Worm (Caenorhabditis elegans) whole organism, L4 larva: Measurements from ENCODE around the gene ZK662.2.

Experiments
- D1046.2 ChIP-seq: fragments of 200-800 bp; sonication (Bioruptor generic); IDR thresholded peaks from 2 replicates; pipeline ENCODE4 v1.3.6; 2022; ENCODE audit warnings: missing genetic modification characterization, missing compliant biosample characterization
- F10B5.3 ChIP-seq: sonication (generic microtip); optimal IDR thresholded peaks from 2 replicates; lab custom pipeline; 2016; ENCODE audit warnings: mild to moderate bottlenecking, missing genetic modification characterization, missing compliant biosample characterization
- F37D6.2 ChIP-seq: sonication (generic microtip); optimal IDR thresholded peaks from 2 replicates; lab custom pipeline; 2016; ENCODE audit warnings: mild to moderate bottlenecking, missing genetic modification characterization, missing compliant biosample characterization
- F49E8.2 ChIP-seq: sonication (generic microtip); optimal IDR thresholded peaks from 2 replicates; lab custom pipeline; 2016; ENCODE audit warnings: missing compliant biosample characterization, mild to moderate bottlenecking, missing genetic modification characterization, borderline replicate concordance
- R02D3.7 ChIP-seq: fragments of 150-350 bp; sonication (generic microtip); optimal IDR thresholded peaks from 3 replicates; lab custom pipeline; 2014; ENCODE audit warnings: missing biosample characterization, missing genetic modification characterization
- T26A8.4 ChIP-seq: fragments of 200-800 bp; sonication (Bioruptor generic); IDR thresholded peaks from 2 replicates; pipeline ENCODE4 v1.3.6; 2022; ENCODE audit warnings: missing genetic modification characterization, missing compliant biosample characterization
- aly-2 ChIP-seq: sonication (generic microtip); optimal IDR thresholded peaks from 2 replicates; lab custom pipeline; 2018; ENCODE audit warnings: missing biosample characterization, missing genetic modification characterization
- ama-1 ChIP-seq: fragments of 150-350 bp; optimal IDR thresholded peaks from 2 replicates; lab custom pipeline; 2014; ENCODE audit warnings: inconsistent platforms, mixed read lengths
- arid-1 ChIP-seq: fragments of 200-800 bp; sonication (Bioruptor generic); conservative IDR thresholded peaks from 2 replicates; pipeline ENCODE4 v1.3.6; 2022; ENCODE audit warnings: missing genetic modification reagents, missing genetic modification characterization, missing compliant biosample characterization
- daf-12 ChIP-seq: fragments of 150-350 bp; optimal IDR thresholded peaks from 2 replicates; lab custom pipeline; 2014; ENCODE audit warnings: missing biosample characterization, missing genetic modification reagents, missing genetic modification characterization
- daf-19 ChIP-seq: fragments of 200-800 bp; sonication (Bioruptor generic); conservative IDR thresholded peaks from 2 replicates; pipeline ENCODE4 v1.3.6; 2022; ENCODE audit warnings: missing genetic modification characterization, missing compliant biosample characterization
- dmd-6 ChIP-seq: fragments of 200-800 bp; sonication (Bioruptor generic); IDR thresholded peaks from 2 replicates; pipeline ENCODE4 v1.3.6; 2022; ENCODE audit warnings: missing genetic modification reagents, missing genetic modification characterization, missing compliant biosample characterization
- dmd-8 ChIP-seq: fragments of 200-800 bp; sonication (Bioruptor generic); IDR thresholded peaks from 2 replicates; pipeline ENCODE4 v1.3.6; 2022; ENCODE audit warnings: missing genetic modification characterization, missing compliant biosample characterization
- dmd-9 ChIP-seq: fragments of 200-800 bp; sonication (Bioruptor generic); IDR thresholded peaks from 2 replicates; pipeline ENCODE4 v1.3.6; 2022; ENCODE audit warnings: missing genetic modification reagents, missing genetic modification characterization, missing compliant biosample characterization
- dpl-1 ChIP-seq: fragments of 150-350 bp; optimal IDR thresholded peaks from 2 replicates; lab custom pipeline; 2014; ENCODE audit warnings: missing biosample characterization, missing genetic modification reagents, missing genetic modification characterization
- duxl-1 ChIP-seq: sonication (generic microtip); optimal IDR thresholded peaks from 2 replicates; lab custom pipeline; 2016; ENCODE audit warnings: mild to moderate bottlenecking, missing genetic modification characterization, moderate library complexity, missing compliant biosample characterization; ENCODE audit not compliant: poor library complexity
- egl-43 ChIP-seq: fragments of 200-800 bp; sonication (Bioruptor generic); IDR thresholded peaks from 2 replicates; pipeline ENCODE4 v1.3.6; 2022; ENCODE audit warnings: missing genetic modification reagents, missing genetic modification characterization, missing compliant biosample characterization
- hif-1 ChIP-seq, 2 experiments: sonication (generic microtip); optimal IDR thresholded peaks; 2 replicates each; lab custom pipeline; 2016 to 2017; ENCODE audit warnings: missing compliant biosample characterization in 2 of 2, missing genetic modification characterization in 2 of 2, missing genetic modification reagents in 2 of 2, missing genotype in 2 of 2, mild to moderate bottlenecking in 1 of 2
- hlh-11 ChIP-seq: fragments of 200-800 bp; sonication (Bioruptor generic); optimal IDR thresholded peaks from 2 replicates; lab custom pipeline; 2018; ENCODE audit warnings: mild to moderate bottlenecking, missing genetic modification characterization, missing compliant biosample characterization
- lin-1 ChIP-seq: fragments of 200-800 bp; sonication (Bioruptor generic); IDR thresholded peaks from 2 replicates; pipeline ENCODE4 v1.3.6; 2022; ENCODE audit warnings: missing genetic modification reagents, missing genetic modification characterization, missing compliant biosample characterization
- lin-29 ChIP-seq: fragments of 200-800 bp; sonication (Bioruptor generic); IDR thresholded peaks from 2 replicates; pipeline ENCODE4 v1.3.6; 2022; ENCODE audit warnings: missing genetic modification reagents, missing genetic modification characterization, missing compliant biosample characterization
- lin-38 ChIP-seq: fragments of 200-800 bp; sonication (Bioruptor generic); IDR thresholded peaks from 2 replicates; pipeline ENCODE4 v1.3.6; 2022; ENCODE audit warnings: missing genetic modification reagents, missing genetic modification characterization, missing compliant biosample characterization
- lir-3 ChIP-seq: sonication (generic microtip); optimal IDR thresholded peaks from 2 replicates; lab custom pipeline; 2016; ENCODE audit warnings: mild to moderate bottlenecking, missing genetic modification characterization, missing compliant biosample characterization
- madf-5 ChIP-seq, 2 experiments: fragments of 200-800 bp; sonication (Bioruptor generic); IDR thresholded peaks; 2 replicates each; pipeline ENCODE4 v1.3.6; 2022; ENCODE audit warnings: missing compliant biosample characterization in 2 of 2, missing genetic modification characterization in 2 of 2
- madf-9 ChIP-seq: fragments of 200-800 bp; sonication (Bioruptor generic); conservative IDR thresholded peaks from 2 replicates; pipeline ENCODE4 v1.3.6; 2022; ENCODE audit warnings: missing genetic modification reagents, missing genetic modification characterization, missing compliant biosample characterization
- mdl-1 ChIP-seq, 2 experiments: fragments of 150-350 bp in 1 of 2; sonication (generic microtip) in 1 of 2; optimal IDR thresholded peaks; 2 replicates each; lab custom pipeline; 2014 to 2017; ENCODE audit warnings: missing biosample characterization in 2 of 2, missing genetic modification characterization in 2 of 2
- mdt-29 ChIP-seq: fragments of 200-800 bp; sonication (Bioruptor generic); IDR thresholded peaks from 2 replicates; pipeline ENCODE4 v1.3.6; 2022; ENCODE audit warnings: missing genetic modification reagents, missing genetic modification characterization, missing compliant biosample characterization
- mxl-2 ChIP-seq: fragments of 200-800 bp; sonication (Bioruptor generic); conservative IDR thresholded peaks from 2 replicates; pipeline ENCODE4 v1.3.6; 2022; ENCODE audit warnings: missing genetic modification reagents, missing genetic modification characterization, missing compliant biosample characterization
- nhr-10 ChIP-seq: fragments of 150-350 bp; optimal IDR thresholded peaks from 2 replicates; lab custom pipeline; 2014; ENCODE audit warnings: missing biosample characterization, missing genetic modification characterization
- nhr-102 ChIP-seq: sonication (generic microtip); optimal IDR thresholded peaks from 2 replicates; lab custom pipeline; 2016; ENCODE audit warnings: mild to moderate bottlenecking, missing genetic modification characterization, moderate library complexity, missing compliant biosample characterization
- nhr-11 ChIP-seq: fragments of 150-350 bp; optimal IDR thresholded peaks from 2 replicates; lab custom pipeline; 2014; ENCODE audit warnings: missing biosample characterization, missing genetic modification characterization
- nhr-111 ChIP-seq: fragments of 200-800 bp; sonication (Bioruptor generic); optimal IDR thresholded peaks from 2 replicates; lab custom pipeline; 2018; ENCODE audit warnings: mild to moderate bottlenecking, missing genetic modification characterization, missing compliant biosample characterization
- nhr-25 ChIP-seq: sonication (generic microtip); optimal IDR thresholded peaks from 2 replicates; lab custom pipeline; 2017; ENCODE audit warnings: missing genetic modification characterization, mild to moderate bottlenecking, missing compliant biosample characterization, antibody characterized with exemption, moderate library complexity, borderline replicate concordance; ENCODE audit not compliant: insufficient read depth
- nhr-28 ChIP-seq: fragments of 150-350 bp; optimal IDR thresholded peaks from 2 replicates; lab custom pipeline; 2014; ENCODE audit warnings: missing biosample characterization, missing genetic modification characterization
- nhr-42 ChIP-seq: fragments of 200-800 bp; sonication (Bioruptor generic); IDR thresholded peaks from 2 replicates; pipeline ENCODE4 v1.3.6; 2022; ENCODE audit warnings: missing genetic modification characterization, missing compliant biosample characterization
- nhr-6 ChIP-seq: fragments of 150-350 bp; optimal IDR thresholded peaks from 2 replicates; lab custom pipeline; 2014; ENCODE audit warnings: missing biosample characterization, missing genetic modification characterization
- nhr-76 ChIP-seq: fragments of 150-350 bp; optimal IDR thresholded peaks from 2 replicates; lab custom pipeline; 2014; ENCODE audit warnings: missing biosample characterization, missing genetic modification characterization
- nhr-77 ChIP-seq: fragments of 150-350 bp; optimal IDR thresholded peaks from 2 replicates; lab custom pipeline; 2014; ENCODE audit warnings: missing biosample characterization, missing genetic modification characterization
- pha-4 ChIP-seq, 2 experiments: fragments of 150-350 bp in 1 of 2; fragments of 200-800 bp in 1 of 2; sonication (Bioruptor generic) in 1 of 2; IDR thresholded peaks in 1 of 2; optimal IDR thresholded peaks in 1 of 2; 2 replicates each; pipeline versions ENCODE4 v1.3.6 to Lab custom; 2014 to 2022; ENCODE audit warnings: missing genetic modification characterization in 2 of 2, missing genetic modification reagents in 2 of 2, missing biosample characterization in 1 of 2, missing compliant biosample characterization in 1 of 2
- pqm-1 ChIP-seq: sonication (generic microtip); optimal IDR thresholded peaks from 2 replicates; lab custom pipeline; 2017; ENCODE audit warnings: missing biosample characterization, missing genetic modification characterization
- sdz-12 ChIP-seq: fragments of 200-800 bp; sonication (Bioruptor generic); optimal IDR thresholded peaks from 2 replicates; lab custom pipeline; 2018; ENCODE audit warnings: mild to moderate bottlenecking, missing genetic modification characterization, missing compliant biosample characterization
- snpc-1.2 ChIP-seq: fragments of 200-800 bp; sonication (Bioruptor generic); IDR thresholded peaks from 2 replicates; pipeline ENCODE4 v1.3.6; 2022; ENCODE audit warnings: missing genetic modification reagents, missing genetic modification characterization, missing compliant biosample characterization
- spr-3 ChIP-seq: fragments of 200-800 bp; sonication (Bioruptor generic); optimal IDR thresholded peaks from 2 replicates; lab custom pipeline; 2018; ENCODE audit warnings: mild to moderate bottlenecking, missing genetic modification characterization, missing compliant biosample characterization
- tag-97 ChIP-seq: fragments of 200-800 bp; sonication (Bioruptor generic); IDR thresholded peaks from 2 replicates; pipeline ENCODE4 v1.3.6; 2022; ENCODE audit warnings: missing genetic modification characterization, missing compliant biosample characterization
- unc-130 ChIP-seq: sonication (generic microtip); optimal IDR thresholded peaks from 2 replicates; lab custom pipeline; 2016; ENCODE audit warnings: missing genetic modification reagents, missing genetic modification characterization, missing compliant biosample characterization
- unc-62 ChIP-seq, 3 experiments: fragments of 150-350 bp in 1 of 3; sonication (generic microtip); optimal IDR thresholded peaks in 2 of 3; peaks in 1 of 3; 1 replicate in 1 of 3; 2 replicates in 2 of 3; lab custom pipeline; 2014 to 2017; ENCODE audit warnings: missing biosample characterization in 3 of 3, missing genetic modification characterization in 3 of 3, missing genetic modification reagents in 3 of 3, missing genotype in 1 of 3
- vab-7 ChIP-seq: fragments of 200-800 bp; sonication (Bioruptor generic); IDR thresholded peaks from 2 replicates; pipeline ENCODE4 v1.3.6; 2022; ENCODE audit warnings: missing genetic modification reagents, missing genetic modification characterization, missing compliant biosample characterization
- zfp-2 ChIP-seq: sonication (generic microtip); optimal IDR thresholded peaks from 2 replicates; lab custom pipeline; 2016; ENCODE audit warnings: mild to moderate bottlenecking, missing genetic modification characterization, missing compliant biosample characterization
- zfp-3 ChIP-seq: fragments of 200-800 bp; sonication (Bioruptor generic); conservative IDR thresholded peaks from 2 replicates; pipeline ENCODE4 v1.3.6; 2022; ENCODE audit warnings: missing genetic modification reagents, missing genetic modification characterization, missing compliant biosample characterization
- zip-11 ChIP-seq: fragments of 200-800 bp; sonication (Bioruptor generic); IDR thresholded peaks from 2 replicates; pipeline ENCODE4 v1.3.6; 2022; ENCODE audit warnings: missing genetic modification characterization, missing compliant biosample characterization

ZK662.2 gene

DNA sequence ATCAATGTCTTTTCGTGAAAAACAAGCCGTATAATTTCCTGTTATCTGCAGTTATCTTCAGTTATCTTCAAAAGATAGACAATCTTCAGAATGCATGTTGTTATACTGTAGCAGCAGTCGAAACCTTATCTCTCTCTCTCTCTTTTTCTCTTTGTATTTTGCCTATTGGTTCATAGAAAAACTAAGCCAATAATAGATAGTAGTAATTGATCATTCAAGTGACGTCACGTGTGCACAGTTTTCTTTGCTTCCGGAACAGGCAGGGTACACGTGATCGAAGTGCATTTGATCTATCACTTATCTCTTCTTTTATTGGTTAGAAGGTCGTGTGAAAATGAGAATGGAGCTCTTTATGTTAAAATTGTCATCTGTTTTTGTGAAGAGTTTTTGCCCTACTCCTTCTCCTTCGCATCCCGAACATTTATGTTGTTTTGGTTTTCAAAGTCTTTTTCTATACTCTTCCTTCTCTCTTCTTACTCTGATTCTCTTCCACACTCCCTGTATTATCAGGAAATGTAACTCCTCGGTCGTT, 8.1 kb downstream of the ZK662.2 start:
- TF ChIP-seq duxl-1 (tag; lab: Kevin White, UChicago) (no peak), unc-62 (GFP tag; optimal IDR thresholded peaks at IDR 0.05 in 1 of 2; lab: Kevin White, UChicago) (peak in 1 of 2 experiments; percentile 60), unc-62 (tag; optimal IDR thresholded peaks at IDR 0.05; lab: Kevin White, UChicago) (no peak), sdz-12 (no peak), zfp-2 (no peak), dmd-9 (GFP tag; lab: Robert Waterston, UW) (no peak), nhr-25 (tag; lab: Kevin White, UChicago) (no peak), madf-9 (GFP tag; lab: Robert Waterston, UW) (no peak), mdt-29 (no peak), R02D3.7 (tag; lab: Kevin White, UChicago) (no peak), nhr-11 (peak; percentile 0), hif-1 (tag; optimal IDR thresholded peaks at IDR 0.05; lab: Kevin White, UChicago) (no peak), F49E8.2 (tag; lab: Kevin White, UChicago) (no peak), arid-1 (GFP tag; lab: Robert Waterston, UW) (no peak), mxl-2 (no peak), vab-7 (GFP tag; lab: Robert Waterston, UW) (no peak), lin-29 (GFP tag; lab: Robert Waterston, UW) (no peak), mdl-1 (tag; optimal IDR thresholded peaks at IDR 0.05; lab: Kevin White, UChicago) (peak in 1 of 2 experiments; percentile 69), madf-5 (GFP tag; IDR thresholded peaks at IDR 0.05; lab: Robert Waterston, UW) (no peak), ama-1 (no peak), F10B5.3 (tag; lab: Kevin White, UChicago) (no peak), zip-11 (GFP tag; lab: Robert Waterston, UW) (no peak), D1046.2 (GFP tag; lab: Robert Waterston, UW) (no peak), lin-38 (GFP tag; lab: Robert Waterston, UW) (no peak), egl-43 (no peak), dmd-6 (GFP tag; lab: Robert Waterston, UW) (peak; percentile 67), daf-12 (tag; lab: Kevin White, UChicago) (no peak), T26A8.4 (no peak), unc-130 (GFP tag; lab: Kevin White, UChicago) (no peak), pha-4 (GFP tag; IDR thresholded peaks at IDR 0.05; lab: Robert Waterston, UW) (no peak), pha-4 (tag; optimal IDR thresholded peaks at IDR 0.05; lab: Kevin White, UChicago) (no peak), nhr-111 (GFP tag; lab: Kevin White, UChicago) (no peak), dpl-1 (GFP tag; lab: Kevin White, UChicago) (no peak), spr-3 (GFP tag; lab: Kevin White, UChicago) (no peak), nhr-77 (tag; lab: Kevin White, UChicago) (peak; percentile 49), nhr-102 (tag; lab: Kevin White, UChicago) (peak; percentile 50), lin-1 (GFP tag; lab: Robert Waterston, UW) (peak; percentile 30; the same call in 1 of the 2 replicates), aly-2 (tag; lab: Kevin White, UChicago) (no peak), lir-3 (tag; lab: Kevin White, UChicago) (no peak), daf-19 (no peak), nhr-28 (tag; lab: Kevin White, UChicago) (peak; percentile 53), pqm-1 (tag; lab: Kevin White, UChicago) (no peak), nhr-42 (GFP tag; lab: Robert Waterston, UW) (no peak), nhr-76 (tag; lab: Kevin White, UChicago) (no peak), F37D6.2 (tag; lab: Kevin White, UChicago) (no peak), snpc-1.2 (no peak), nhr-6 (no peak), hlh-11 (peak; percentile 66), tag-97 (GFP tag; lab: Robert Waterston, UW) (no peak), zfp-3 (GFP tag; lab: Robert Waterston, UW) (no peak), nhr-10 (tag; lab: Kevin White, UChicago) (no peak), dmd-8 (no peak)
